Worm (Caenorhabditis elegans) whole organism, late embryonic: ENCODE measurements around the gene Y45F10C.6.

Experiments
- C08G9.2 ChIP-seq: sonication (generic microtip); optimal IDR thresholded peaks from 2 replicates; lab custom pipeline; 2016; ENCODE audit warnings: mild to moderate bottlenecking, missing genetic modification characterization, moderate library complexity, missing compliant biosample characterization
- K09A11.1 ChIP-seq: sonication (generic microtip); optimal IDR thresholded peaks from 2 replicates; lab custom pipeline; 2017; ENCODE audit warnings: antibody characterized with exemption, mild to moderate bottlenecking, missing genetic modification characterization, missing compliant biosample characterization; ENCODE audit not compliant: insufficient read depth
- T23F11.4 ChIP-seq: fragments of 200-800 bp; sonication (Bioruptor generic); optimal IDR thresholded peaks from 2 replicates; lab custom pipeline; 2018; ENCODE audit warnings: mild to moderate bottlenecking, missing genetic modification characterization, missing compliant biosample characterization
- Y22D7AL.16 ChIP-seq: sonication (generic microtip); optimal IDR thresholded peaks from 2 replicates; lab custom pipeline; 2016; ENCODE audit warnings: missing genetic modification characterization, missing compliant biosample characterization
- ahr-1 ChIP-seq: sonication (generic microtip); optimal IDR thresholded peaks from 2 replicates; lab custom pipeline; 2016; ENCODE audit warnings: missing genetic modification characterization, missing compliant biosample characterization
- ceh-14 ChIP-seq: sonication (generic microtip); optimal IDR thresholded peaks from 2 replicates; lab custom pipeline; 2016; ENCODE audit warnings: missing genotype, missing genetic modification characterization, missing compliant biosample characterization
- ceh-18 ChIP-seq: sonication (generic microtip); optimal IDR thresholded peaks from 2 replicates; lab custom pipeline; 2016; ENCODE audit warnings: missing genetic modification characterization, missing compliant biosample characterization
- ceh-19 ChIP-seq: fragments of 200-800 bp; sonication (Bioruptor generic); optimal IDR thresholded peaks from 2 replicates; lab custom pipeline; 2018; ENCODE audit warnings: mild to moderate bottlenecking, missing genetic modification characterization, missing compliant biosample characterization
- ceh-22 ChIP-seq: sonication (generic microtip); optimal IDR thresholded peaks from 2 replicates; lab custom pipeline; 2017; ENCODE audit warnings: missing biosample characterization, missing genetic modification characterization
- ceh-31 ChIP-seq: sonication (generic microtip); optimal IDR thresholded peaks from 2 replicates; lab custom pipeline; 2016; ENCODE audit warnings: missing genetic modification characterization, missing compliant biosample characterization
- ceh-48 ChIP-seq: sonication (generic microtip); optimal IDR thresholded peaks from 2 replicates; lab custom pipeline; 2016; ENCODE audit warnings: missing genetic modification characterization, inconsistent platforms, missing compliant biosample characterization
- ceh-9 ChIP-seq: sonication (generic microtip); optimal IDR thresholded peaks from 2 replicates; lab custom pipeline; 2016; ENCODE audit warnings: mild to moderate bottlenecking, missing genetic modification characterization, inconsistent platforms, missing compliant biosample characterization
- dve-1 ChIP-seq: sonication (generic microtip); optimal IDR thresholded peaks from 2 replicates; lab custom pipeline; 2017; ENCODE audit warnings: antibody characterized with exemption, mild to moderate bottlenecking, missing genetic modification characterization, missing compliant biosample characterization
- gmeb-2 ChIP-seq: sonication (generic microtip); optimal IDR thresholded peaks from 2 replicates; lab custom pipeline; 2016; ENCODE audit warnings: missing genetic modification characterization, inconsistent platforms, missing compliant biosample characterization
- hlh-8 ChIP-seq: sonication (generic microtip); optimal IDR thresholded peaks from 2 replicates; lab custom pipeline; 2016; ENCODE audit warnings: missing genotype, missing genetic modification characterization, missing compliant biosample characterization
- lim-6 ChIP-seq: sonication (generic microtip); optimal IDR thresholded peaks from 2 replicates; lab custom pipeline; 2016; ENCODE audit warnings: missing genetic modification characterization, missing compliant biosample characterization
- mec-3 ChIP-seq: sonication (generic microtip); optimal IDR thresholded peaks from 2 replicates; lab custom pipeline; 2016; ENCODE audit warnings: borderline replicate concordance, missing genetic modification characterization, missing compliant biosample characterization
- nfya-1 ChIP-seq: sonication (generic microtip); optimal IDR thresholded peaks from 2 replicates; lab custom pipeline; 2017; ENCODE audit warnings: missing genetic modification characterization, mild to moderate bottlenecking, missing compliant biosample characterization, antibody characterized with exemption, moderate library complexity
- nhr-232 ChIP-seq: sonication (generic microtip); optimal IDR thresholded peaks from 2 replicates; lab custom pipeline; 2016; ENCODE audit warnings: missing genetic modification characterization, missing compliant biosample characterization
- pag-3 ChIP-seq: sonication (generic microtip); optimal IDR thresholded peaks from 2 replicates; lab custom pipeline; 2016; ENCODE audit warnings: missing compliant biosample characterization, missing genetic modification characterization, borderline replicate concordance
- pat-9 ChIP-seq: fragments of 200-800 bp; sonication (Bioruptor generic); optimal IDR thresholded peaks from 2 replicates; lab custom pipeline; 2018; ENCODE audit warnings: mild to moderate bottlenecking, missing genetic modification characterization, moderate library complexity, missing compliant biosample characterization
- pha-4 ChIP-seq: fragments of 150-350 bp; optimal IDR thresholded peaks from 2 replicates; lab custom pipeline; 2018; ENCODE audit warnings: missing biosample characterization, missing genetic modification reagents, missing genetic modification characterization
- pqm-1 ChIP-seq: sonication (generic microtip); optimal IDR thresholded peaks from 2 replicates; lab custom pipeline; 2016; ENCODE audit warnings: missing genetic modification characterization, missing compliant biosample characterization
- ref-2 ChIP-seq: sonication (generic microtip); optimal IDR thresholded peaks from 2 replicates; lab custom pipeline; 2016; ENCODE audit warnings: missing genetic modification characterization, missing compliant biosample characterization
- rnt-1 ChIP-seq: sonication (generic microtip); optimal IDR thresholded peaks from 2 replicates; lab custom pipeline; 2016; ENCODE audit warnings: missing genetic modification characterization, missing compliant biosample characterization
- sox-2 ChIP-seq: fragments of 200-800 bp; sonication (Bioruptor generic); IDR thresholded peaks from 2 replicates; pipeline ENCODE4 v1.3.6; 2022; ENCODE audit warnings: missing genetic modification reagents, missing genetic modification characterization, missing compliant biosample characterization
- sox-4 ChIP-seq: sonication (generic microtip); optimal IDR thresholded peaks from 2 replicates; lab custom pipeline; 2017; ENCODE audit warnings: mild to moderate bottlenecking, missing genetic modification characterization, inconsistent platforms, missing compliant biosample characterization
- syd-9 ChIP-seq: sonication (generic microtip); optimal IDR thresholded peaks from 2 replicates; lab custom pipeline; 2016; ENCODE audit warnings: mild to moderate bottlenecking, missing genetic modification characterization, moderate library complexity, missing compliant biosample characterization
- tbx-2 ChIP-seq: sonication (generic microtip); optimal IDR thresholded peaks from 2 replicates; lab custom pipeline; 2016; ENCODE audit warnings: missing genetic modification characterization, missing compliant biosample characterization
- tbx-7 ChIP-seq: sonication (generic microtip); optimal IDR thresholded peaks from 2 replicates; lab custom pipeline; 2016; ENCODE audit warnings: missing genotype, missing genetic modification characterization, missing compliant biosample characterization
- ttx-3 ChIP-seq: sonication (generic microtip); optimal IDR thresholded peaks from 2 replicates; lab custom pipeline; 2016; ENCODE audit warnings: missing genetic modification reagents, missing genetic modification characterization, missing compliant biosample characterization
- unc-55 ChIP-seq: sonication (generic microtip); optimal IDR thresholded peaks from 2 replicates; lab custom pipeline; 2017; ENCODE audit warnings: missing biosample characterization, missing genetic modification reagents, missing genetic modification characterization
- zip-5 ChIP-seq: sonication (generic microtip); optimal IDR thresholded peaks from 2 replicates; lab custom pipeline; 2016; ENCODE audit warnings: missing genetic modification characterization, missing compliant biosample characterization

Gene Y45F10C.6

DNA sequence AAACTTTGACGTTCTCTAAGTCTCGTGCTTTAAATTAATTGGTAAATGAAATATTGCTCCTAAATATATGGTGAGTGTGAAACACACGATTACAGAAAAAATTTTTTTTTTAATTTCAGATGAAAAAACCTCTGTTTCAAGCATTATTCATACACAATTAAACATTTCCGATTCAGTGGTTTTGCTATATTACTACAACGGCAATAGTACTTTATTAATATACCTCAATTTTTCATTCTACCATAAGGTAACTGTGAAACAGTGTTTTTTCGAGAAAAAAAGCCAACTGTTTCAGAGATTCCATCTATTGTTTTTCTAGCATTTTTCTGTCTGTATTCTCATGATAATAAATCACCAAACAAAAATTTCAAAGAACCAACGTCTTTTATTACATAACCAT, 48.7 kb downstream of the Y45F10C.6 start:
- TF ChIP-seq syd-9 (tag; lab: Kevin White, UChicago), result no peak
- no peak for TF ChIP-seq gmeb-2 (tag; lab: Kevin White, UChicago)
- TF ChIP-seq mec-3 (tag; lab: Kevin White, UChicago), result no peak
- TF ChIP-seq Y22D7AL.16 (tag; lab: Kevin White, UChicago), result no peak
- no peak for TF ChIP-seq sox-4 (tag; lab: Kevin White, UChicago)
- TF ChIP-seq hlh-8 (tag; lab: Kevin White, UChicago), result no peak
- no peak for TF ChIP-seq pha-4 (tag; lab: Kevin White, UChicago)
- TF ChIP-seq T23F11.4 (GFP tag; lab: Kevin White, UChicago), result no peak
- TF ChIP-seq ceh-31, result no peak
- no peak for TF ChIP-seq ttx-3 (tag; lab: Kevin White, UChicago)
- no peak for TF ChIP-seq ceh-22 (tag; lab: Kevin White, UChicago)
- no peak for TF ChIP-seq tbx-7 (tag; lab: Kevin White, UChicago)
- no peak for TF ChIP-seq dve-1 (tag; lab: Kevin White, UChicago)

DNA sequence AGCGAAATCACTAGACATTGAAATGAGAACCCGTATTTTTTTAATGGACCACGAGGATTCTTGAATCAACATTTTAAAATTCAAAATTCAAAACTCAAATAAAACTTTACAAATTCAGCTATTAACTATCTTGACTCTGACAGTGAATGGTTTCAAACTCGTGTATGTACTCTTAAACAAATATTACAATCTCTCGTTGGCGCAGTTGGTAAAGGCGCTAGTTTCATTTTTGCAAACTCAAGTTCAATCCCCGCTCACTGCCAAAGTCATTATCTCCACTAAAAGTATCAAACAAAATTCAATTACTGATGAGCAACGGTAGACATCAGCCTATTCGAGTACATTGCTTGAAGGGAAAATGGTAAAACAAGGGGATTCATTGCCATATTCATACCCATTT, 49.3 kb downstream of the Y45F10C.6 start:
- TF ChIP-seq zip-5 (tag; lab: Kevin White, UChicago) (no peak), ceh-9 (tag; lab: Kevin White, UChicago) (no peak), pha-4 (tag; lab: Kevin White, UChicago) (no peak), T23F11.4 (GFP tag; lab: Kevin White, UChicago) (no peak), ttx-3 (tag; lab: Kevin White, UChicago) (no peak), pqm-1 (no peak), lim-6 (tag; lab: Kevin White, UChicago) (no peak)

DNA sequence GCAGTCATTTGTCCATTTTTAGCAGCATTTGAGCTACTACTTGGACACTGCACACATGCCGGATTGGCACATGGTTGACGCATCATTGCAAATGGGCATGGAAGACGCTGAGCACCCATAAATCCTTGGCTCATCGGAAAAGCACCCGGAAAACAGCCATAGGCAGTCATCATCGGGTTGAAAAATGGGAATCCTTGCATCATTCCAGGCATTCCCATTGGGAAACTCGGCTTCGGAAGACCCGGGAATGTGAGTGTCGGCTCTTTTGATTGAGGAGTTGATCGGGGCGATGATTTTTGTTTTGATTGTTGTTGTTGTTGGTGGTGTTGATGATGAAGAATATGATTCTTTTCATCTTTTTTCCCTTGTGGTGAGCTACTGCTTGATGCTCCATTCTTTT, 50.6 kb downstream of the Y45F10C.6 start:
- no peak for TF ChIP-seq ceh-18 (tag; lab: Kevin White, UChicago)
- TF ChIP-seq nhr-232 (tag; lab: Kevin White, UChicago), result no peak
- no peak for TF ChIP-seq dve-1 (tag; lab: Kevin White, UChicago)
- no peak for TF ChIP-seq sox-2
- TF ChIP-seq mec-3 (tag; lab: Kevin White, UChicago), result no peak
- no peak for TF ChIP-seq Y22D7AL.16 (tag; lab: Kevin White, UChicago)
- TF ChIP-seq ref-2 (tag; lab: Kevin White, UChicago), result no peak
- no peak for TF ChIP-seq ceh-48 (tag; lab: Kevin White, UChicago)
- TF ChIP-seq pat-9 (tag; lab: Kevin White, UChicago), result no peak
- TF ChIP-seq ceh-19 (GFP tag; lab: Kevin White, UChicago), result no peak
- TF ChIP-seq K09A11.1 (tag; lab: Kevin White, UChicago), result no peak
- TF ChIP-seq, all 69 proteins: peak for 0

DNA sequence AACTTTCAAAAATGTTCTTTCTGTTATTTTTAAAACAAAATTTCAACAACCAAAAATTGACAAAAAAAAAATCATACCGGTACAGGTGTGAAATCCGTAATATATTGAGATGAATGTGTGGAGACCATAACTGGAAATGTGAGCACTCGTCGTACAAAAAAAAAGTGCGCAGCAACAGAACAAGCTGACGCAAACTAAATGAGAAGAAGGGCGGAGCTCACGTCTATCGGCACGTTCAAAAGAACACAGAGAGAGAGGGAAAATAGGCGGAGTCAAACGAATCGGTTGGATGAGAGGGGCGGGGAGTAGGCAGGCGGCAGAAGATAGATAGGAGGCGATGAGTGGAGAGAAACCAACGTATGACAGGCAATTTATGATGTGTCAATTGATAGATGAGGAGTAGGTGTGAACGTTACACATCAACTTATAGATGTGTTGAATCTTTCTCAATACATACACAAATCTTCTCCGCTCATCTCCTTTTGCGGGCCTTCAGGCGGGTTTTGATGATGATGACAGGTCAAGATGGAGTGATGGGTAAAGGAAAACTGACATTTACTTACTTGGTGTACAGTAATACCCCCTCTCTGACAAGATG, 51.8 kb downstream of the Y45F10C.6 start, which contains the start of gene tlp-1:
Gene tlp-1, minus strand, starts transcription at position 255 of the 598 bp plus-strand sequence.
- TF ChIP-seq unc-55 (GFP tag; lab: Kevin White, UChicago) (peak; percentile 99), rnt-1 (tag; lab: Kevin White, UChicago) (peak; percentile 87), ceh-14 (tag; lab: Kevin White, UChicago) (no peak), ahr-1 (tag; lab: Kevin White, UChicago) (no peak), ceh-18 (tag; lab: Kevin White, UChicago) (peak; percentile 42), tbx-2 (peak; percentile 65), nfya-1 (tag; lab: Kevin White, UChicago) (peak; percentile 87), C08G9.2 (peak; percentile 46), pag-3 (tag; lab: Kevin White, UChicago) (no peak)
